Fruit fly (Drosophila melanogaster): ENCODE results near the gene CG5883.

Gene CG5883

dm6 chr3L:11931619-11932018 is 13.0 kb downstream of the CG5883 start:
- TF ChIP-seq noc (tag; optimal IDR thresholded peaks at IDR 0.05) = no peak

DNA sequence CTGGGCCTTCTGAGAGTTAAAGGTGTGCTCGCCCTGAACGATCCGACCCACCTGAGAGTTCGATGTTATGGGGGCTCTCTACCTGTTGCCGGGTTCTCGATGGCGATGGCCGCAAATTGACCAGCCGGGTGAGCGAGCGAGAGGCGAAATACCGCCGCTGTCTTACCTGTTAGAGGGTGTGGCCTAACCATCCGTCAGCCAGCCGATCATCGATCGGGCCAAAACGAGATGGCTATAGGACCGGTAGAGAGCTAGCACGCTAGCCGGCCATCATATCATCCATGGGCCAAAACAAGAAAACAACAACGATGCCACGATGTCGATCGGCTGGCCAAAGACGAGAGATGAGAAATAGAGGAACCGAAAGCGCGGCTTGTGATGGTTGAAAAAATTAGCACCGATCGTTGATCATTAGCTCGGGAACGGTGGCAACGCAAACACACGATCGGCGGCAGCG is 17.3 kb downstream of the CG5883 start, which contains the start of gene byn:
Gene byn (plus strand): TSS at position 407 of the 457 bp plus-strand sequence.
- TF ChIP-seq noc (tag; optimal IDR thresholded peaks at IDR 0.05) = no peak

DNA sequence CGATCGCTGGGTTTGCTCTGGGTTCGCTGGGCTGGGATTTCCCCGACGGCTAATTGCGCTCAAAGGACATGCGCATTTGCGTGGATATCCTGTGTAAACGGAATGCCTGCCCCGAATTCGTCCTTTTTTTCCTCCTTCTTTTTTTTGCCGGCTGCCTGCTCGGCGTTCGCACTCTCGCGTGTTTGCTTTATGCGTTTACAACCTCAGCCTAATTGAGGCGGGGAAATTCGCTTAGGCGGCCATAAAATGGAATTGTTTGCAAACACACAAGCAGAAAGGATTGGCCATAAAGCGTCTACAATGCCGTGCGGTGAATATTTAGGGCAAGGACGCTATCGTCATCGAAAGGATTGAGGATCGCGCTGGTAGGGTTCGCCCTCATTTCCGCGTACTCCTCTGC is 19.3 kb downstream of the CG5883 start:
- TF ChIP-seq noc (tag; optimal IDR thresholded peaks at IDR 0.05) = no peak

DNA sequence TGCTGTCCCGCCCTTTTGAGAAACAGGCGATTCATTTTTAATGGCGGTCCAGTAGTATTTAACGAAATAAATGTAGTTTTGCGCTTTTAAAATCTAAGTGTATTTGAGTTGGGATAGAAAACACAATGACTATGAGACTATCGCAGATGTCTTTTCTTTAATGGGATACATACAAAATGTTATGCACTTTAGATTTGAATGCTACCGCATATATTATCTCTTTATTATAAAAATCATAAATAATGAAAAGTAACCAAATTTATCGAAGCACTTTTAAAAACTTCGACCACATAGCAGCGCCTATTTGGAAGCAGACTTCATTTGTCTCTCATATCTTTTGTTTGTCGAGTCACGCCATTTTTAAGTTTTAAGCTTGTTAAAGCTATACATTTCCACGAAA is 20.0 kb downstream of the CG5883 start, which contains the start of gene SdhAL:
Gene SdhAL (minus strand): TSS at position 101 of the 400 bp plus-strand sequence.
- no peak for TF ChIP-seq noc (tag; optimal IDR thresholded peaks at IDR 0.05)

- no peak for TF ChIP-seq noc (tag; optimal IDR thresholded peaks at IDR 0.05)
Measured at dm6 chr3L:11921213-11921612, 23.4 kb downstream of the CG5883 start, which contains the start of gene CG11588. Gene CG11588 (plus strand): TSS chr3L:11921513.

dm6 chr3L:11918217-11918616 is 26.4 kb downstream of the CG5883 start:
- TF ChIP-seq noc (tag; optimal IDR thresholded peaks at IDR 0.05) = no peak

DNA sequence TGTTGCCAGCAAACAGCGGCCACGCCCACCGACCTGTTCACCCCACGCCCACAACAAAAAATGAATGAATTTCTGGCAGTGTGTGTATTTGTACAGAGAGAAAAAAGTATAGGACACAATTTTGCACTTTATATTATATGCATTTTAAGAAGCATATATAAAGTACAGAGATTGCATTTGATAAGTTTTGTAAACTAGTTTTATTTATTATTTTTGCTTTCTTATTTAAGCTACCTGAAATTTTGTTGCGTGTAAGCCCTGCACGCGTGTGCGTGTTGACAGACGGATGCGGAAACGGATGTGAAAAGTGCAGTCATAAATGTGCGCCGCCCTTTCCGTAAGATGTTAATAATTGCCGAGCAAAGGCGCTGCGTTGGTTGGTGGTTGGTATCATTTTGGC is 47.9 kb downstream of the CG5883 start:
- TF ChIP-seq noc (tag; optimal IDR thresholded peaks at IDR 0.05) = no peak

Data from whole organism, larva.